Worm (Caenorhabditis elegans): ENCODE data around the gene tag-267.

- TF ChIP-seq rec-8 (tag; optimal IDR thresholded peaks at IDR 0.05): no peak
- TF ChIP-seq bed-2 (GFP tag; IDR thresholded peaks at IDR 0.05): no peak
- TF ChIP-seq ztf-28 (GFP tag; IDR thresholded peaks at IDR 0.05): no peak
- no peak for TF ChIP-seq ceh-58 (GFP tag; IDR thresholded peaks at IDR 0.05)
- TF ChIP-seq attf-5 (GFP tag; optimal IDR thresholded peaks at IDR 0.05): no peak
- TF ChIP-seq B0035.1 (tag; optimal IDR thresholded peaks at IDR 0.05): no peak
- no peak for TF ChIP-seq hrde-1 (tag; optimal IDR thresholded peaks at IDR 0.05; ENCODE audit: borderline replicate concordance)
- no peak for TF ChIP-seq sdz-38 (tag; optimal IDR thresholded peaks at IDR 0.05)
- TF ChIP-seq aptf-3 (GFP tag; IDR thresholded peaks at IDR 0.05): no peak
These were observed 4.5 kb upstream of the tag-267 start, which contains the start of gene T19C3.7 for ce11 chrIII:636067-636466.
